Fruit fly (Drosophila melanogaster): ENCODE measurements around the gene CG7600.

- no peak for TF ChIP-seq Mnt (GFP tag; optimal IDR thresholded peaks at IDR 0.05)
- TF ChIP-seq cic (GFP tag; optimal IDR thresholded peaks at IDR 0.05): no peak
- no peak for TF ChIP-seq CG1620 (GFP tag; optimal IDR thresholded peaks at IDR 0.05)
- no peak for TF ChIP-seq CG12768 (GFP tag; optimal IDR thresholded peaks at IDR 0.05)
- TF ChIP-seq CG11617 (GFP tag; optimal IDR thresholded peaks at IDR 0.05): no peak
- no peak for TF ChIP-seq CG33017 (tag; optimal IDR thresholded peaks at IDR 0.05)
- TF ChIP-seq pad (GFP tag; optimal IDR thresholded peaks at IDR 0.05): no peak
- TF ChIP-seq CG5204 (GFP tag; optimal IDR thresholded peaks at IDR 0.05): no peak
- TF ChIP-seq toe (GFP tag; optimal IDR thresholded peaks at IDR 0.05): no peak
- no peak for TF ChIP-seq CG7101 (tag; optimal IDR thresholded peaks at IDR 0.05)
- no peak for TF ChIP-seq Hr96 (GFP tag; optimal IDR thresholded peaks at IDR 0.05)
- no peak for TF ChIP-seq CG7045 (GFP tag; optimal IDR thresholded peaks at IDR 0.05)
Observed at dm6 chr3L:11186768-11187167, 23.8 kb upstream of the CG7600 start.

All from whole organism, adult.